Worm (Caenorhabditis elegans): Measurements from ENCODE around the gene tofu-7.

DNA sequence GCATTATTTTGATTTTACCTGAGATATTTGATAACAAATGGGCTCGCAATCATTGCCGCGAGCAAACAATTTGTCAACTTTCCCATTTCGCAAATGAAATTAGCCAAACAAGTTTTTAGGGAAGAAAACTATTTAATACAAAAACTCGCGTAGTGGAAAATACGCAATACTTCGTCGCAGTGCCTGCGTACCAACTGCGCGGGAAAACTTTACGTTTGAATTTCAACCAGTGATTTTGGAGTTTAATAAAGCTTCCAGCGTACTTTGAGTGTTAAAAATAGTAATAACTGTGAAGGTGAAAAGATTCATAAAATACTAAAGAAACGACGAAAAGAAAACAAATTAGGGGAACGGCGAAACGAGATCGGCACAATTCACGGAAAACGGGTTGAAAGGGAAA, at the start of gene tofu-7:
- no peak for TF ChIP-seq tbp1 (GFP tag; optimal IDR thresholded peaks at IDR 0.05)
- no peak for TF ChIP-seq pha-4 (tag; optimal IDR thresholded peaks at IDR 0.05)
- TF ChIP-seq dpff-1 (tag; optimal IDR thresholded peaks at IDR 0.05): no peak

All from whole organism, young adult.